Worm (Caenorhabditis elegans) whole organism, young adult: ENCODE data around the gene cox-6B.

Experiments
- B0019.2 ChIP-seq: fragments of 200-800 bp; sonication (Bioruptor generic); conservative IDR thresholded peaks from 2 replicates; pipeline ENCODE4 v1.3.6; 2022; ENCODE audit warnings: missing genetic modification reagents, missing genetic modification characterization, missing compliant biosample characterization
- C06A6.2 ChIP-seq: fragments of 200-800 bp; sonication (Bioruptor generic); conservative IDR thresholded peaks from 2 replicates; pipeline ENCODE4 v1.3.6; 2022; ENCODE audit warnings: missing genetic modification characterization, missing compliant biosample characterization
- C17E4.6 ChIP-seq: fragments of 200-800 bp; sonication (Bioruptor generic); IDR thresholded peaks from 2 replicates; pipeline ENCODE4 v1.3.6; 2022; ENCODE audit warnings: missing genetic modification reagents, missing genetic modification characterization, missing compliant biosample characterization
- D2030.7 ChIP-seq: fragments of 200-800 bp; sonication (Bioruptor generic); IDR thresholded peaks from 2 replicates; pipeline ENCODE4 v1.3.6; 2022; ENCODE audit warnings: missing genetic modification reagents, missing genetic modification characterization, missing compliant biosample characterization
- F22D6.2 ChIP-seq: sonication (generic microtip); optimal IDR thresholded peaks from 2 replicates; lab custom pipeline; 2016; ENCODE audit warnings: mild to moderate bottlenecking, missing genetic modification characterization, missing compliant biosample characterization
- F23B12.7 ChIP-seq: sonication (generic microtip); optimal IDR thresholded peaks from 2 replicates; lab custom pipeline; 2017; ENCODE audit warnings: missing genetic modification characterization, mild to moderate bottlenecking, missing compliant biosample characterization, antibody characterized with exemption, moderate library complexity; ENCODE audit not compliant: insufficient read depth
- F37B4.10 ChIP-seq: fragments of 200-800 bp; sonication (Bioruptor generic); IDR thresholded peaks from 2 replicates; pipeline ENCODE4 v1.3.6; 2022; ENCODE audit warnings: missing genetic modification characterization, missing compliant biosample characterization
- F39B2.1 ChIP-seq: fragments of 200-800 bp; sonication (Bioruptor generic); IDR thresholded peaks from 2 replicates; pipeline ENCODE4 v1.3.6; 2022; ENCODE audit warnings: missing genetic modification reagents, missing genetic modification characterization, missing compliant biosample characterization
- F49E8.2 ChIP-seq: sonication (generic microtip); optimal IDR thresholded peaks from 3 replicates; lab custom pipeline; 2017; ENCODE audit warnings: missing genetic modification characterization, mild to moderate bottlenecking, missing compliant biosample characterization, antibody characterized with exemption, moderate library complexity; ENCODE audit not compliant: insufficient read depth
- F52B5.7 ChIP-seq: sonication (generic microtip); optimal IDR thresholded peaks from 2 replicates; lab custom pipeline; 2016; ENCODE audit warnings: mild to moderate bottlenecking, missing genetic modification characterization, missing compliant biosample characterization
- Y53F4B.3 ChIP-seq: fragments of 200-800 bp; sonication (Bioruptor generic); IDR thresholded peaks from 2 replicates; pipeline ENCODE4 v1.3.6; 2022; ENCODE audit warnings: missing genetic modification reagents, missing genetic modification characterization, missing compliant biosample characterization
- Y53G8AR.9 ChIP-seq: fragments of 200-800 bp; sonication (Bioruptor generic); conservative IDR thresholded peaks from 2 replicates; pipeline ENCODE4 v1.3.6; 2022; ENCODE audit warnings: missing genetic modification reagents, missing genetic modification characterization, missing compliant biosample characterization
- Y67H2A.10 ChIP-seq: fragments of 200-800 bp; sonication (Bioruptor generic); conservative IDR thresholded peaks from 2 replicates; pipeline ENCODE4 v1.3.6; 2022; ENCODE audit warnings: missing genetic modification reagents, missing genetic modification characterization, missing compliant biosample characterization
- ZK185.1 ChIP-seq: sonication (generic microtip); optimal IDR thresholded peaks from 2 replicates; lab custom pipeline; 2016; ENCODE audit warnings: mild to moderate bottlenecking, missing genetic modification characterization, missing compliant biosample characterization; ENCODE audit not compliant: poor library complexity, severe bottlenecking
- ama-1 ChIP-seq, 3 experiments: fragments of 150-350 bp in 1 of 3; sonication (generic microtip) in 2 of 3; optimal IDR thresholded peaks; 2 replicates each; lab custom pipeline; 2014 to 2018; ENCODE audit warnings: missing biosample characterization in 2 of 3, missing genetic modification characterization in 2 of 3, missing genetic modification reagents in 2 of 3
- aptf-3 ChIP-seq: fragments of 200-800 bp; sonication (Bioruptor generic); IDR thresholded peaks from 2 replicates; pipeline ENCODE4 v1.3.6; 2022; ENCODE audit warnings: missing genetic modification characterization, missing compliant biosample characterization
- atf-7 ChIP-seq: sonication (generic microtip); optimal IDR thresholded peaks from 2 replicates; lab custom pipeline; 2017; ENCODE audit warnings: mild to moderate bottlenecking, missing genetic modification characterization, missing compliant biosample characterization
- attf-5 ChIP-seq: fragments of 200-800 bp; sonication (Bioruptor generic); optimal IDR thresholded peaks from 2 replicates; lab custom pipeline; 2018; ENCODE audit warnings: mild to moderate bottlenecking, missing genetic modification characterization, missing compliant biosample characterization
- cebp-1 ChIP-seq, 2 experiments: fragments of 200-800 bp in 1 of 2; sonication (Bioruptor generic) in 1 of 2; sonication (generic microtip) in 1 of 2; IDR thresholded peaks in 1 of 2; optimal IDR thresholded peaks in 1 of 2; 2 replicates each; pipeline versions ENCODE4 v1.3.6 to Lab custom; 2017 to 2022; ENCODE audit warnings: missing compliant biosample characterization in 2 of 2, missing genetic modification characterization in 2 of 2, mild to moderate bottlenecking in 1 of 2, missing genetic modification reagents in 1 of 2, moderate library complexity in 1 of 2
- cebp-2 ChIP-seq: fragments of 200-800 bp; sonication (Bioruptor generic); IDR thresholded peaks from 2 replicates; pipeline ENCODE4 v1.3.6; 2022; ENCODE audit warnings: missing genetic modification characterization, missing compliant biosample characterization
- ceh-100 ChIP-seq: fragments of 200-800 bp; sonication (Bioruptor generic); IDR thresholded peaks from 2 replicates; pipeline ENCODE4 v1.3.6; 2022; ENCODE audit warnings: missing genetic modification reagents, missing genetic modification characterization, missing compliant biosample characterization
- ceh-27 ChIP-seq: fragments of 200-800 bp; sonication (Bioruptor generic); optimal IDR thresholded peaks from 2 replicates; lab custom pipeline; 2018; ENCODE audit warnings: mild to moderate bottlenecking, missing genetic modification characterization, moderate library complexity, missing compliant biosample characterization
- ceh-58 ChIP-seq: fragments of 200-800 bp; sonication (Bioruptor generic); IDR thresholded peaks from 2 replicates; pipeline ENCODE4 v1.3.6; 2022; ENCODE audit warnings: missing genetic modification characterization, missing compliant biosample characterization
- ceh-79 ChIP-seq: sonication (generic microtip); optimal IDR thresholded peaks from 2 replicates; lab custom pipeline; 2017; ENCODE audit warnings: mild to moderate bottlenecking, missing genetic modification characterization, missing compliant biosample characterization
- ceh-91 ChIP-seq: fragments of 200-800 bp; sonication (Bioruptor generic); IDR thresholded peaks from 2 replicates; pipeline ENCODE4 v1.3.6; 2022; ENCODE audit warnings: missing genetic modification reagents, missing genetic modification characterization, missing compliant biosample characterization
- dpff-1 ChIP-seq: sonication (generic microtip); optimal IDR thresholded peaks from 2 replicates; lab custom pipeline; 2017; ENCODE audit warnings: mild to moderate bottlenecking, missing genetic modification characterization, missing compliant biosample characterization
- dpl-1 ChIP-seq: fragments of 150-350 bp; optimal IDR thresholded peaks from 2 replicates; lab custom pipeline; 2014; ENCODE audit warnings: missing biosample characterization, missing genetic modification reagents, missing genetic modification characterization
- efl-1 ChIP-seq: fragments of 150-350 bp; optimal IDR thresholded peaks from 2 replicates; lab custom pipeline; 2014; ENCODE audit warnings: missing biosample characterization, missing genetic modification reagents, missing genetic modification characterization
- ets-4 ChIP-seq: fragments of 200-800 bp; sonication (Bioruptor generic); optimal IDR thresholded peaks from 2 replicates; lab custom pipeline; 2018; ENCODE audit warnings: mild to moderate bottlenecking, missing genetic modification characterization, missing compliant biosample characterization
- hlh-26 ChIP-seq: fragments of 200-800 bp; sonication (Bioruptor generic); conservative IDR thresholded peaks from 2 replicates; pipeline ENCODE4 v1.3.6; 2022; ENCODE audit warnings: missing genetic modification reagents, missing genetic modification characterization, missing compliant biosample characterization
- hmg-20 ChIP-seq: fragments of 200-800 bp; sonication (Bioruptor generic); IDR thresholded peaks from 2 replicates; pipeline ENCODE4 v1.3.6; 2022; ENCODE audit warnings: missing genetic modification reagents, missing genetic modification characterization, missing compliant biosample characterization
- let-526 ChIP-seq: fragments of 200-800 bp; sonication (Bioruptor generic); IDR thresholded peaks from 2 replicates; pipeline ENCODE4 v1.3.6; 2022; ENCODE audit warnings: missing genetic modification reagents, missing genetic modification characterization, missing compliant biosample characterization
- lin-35 ChIP-seq, 3 experiments: fragments of 150-350 bp in 2 of 3; sonication (generic microtip) in 1 of 3; optimal IDR thresholded peaks; 2 replicates each; lab custom pipeline; 2014 to 2018; ENCODE audit warnings: missing biosample characterization in 3 of 3, missing genetic modification characterization in 3 of 3, missing genetic modification reagents in 3 of 3
- lin-54 ChIP-seq: fragments of 200-800 bp; sonication (Bioruptor generic); optimal IDR thresholded peaks from 2 replicates; lab custom pipeline; 2018; ENCODE audit warnings: mild to moderate bottlenecking, missing genetic modification characterization, missing compliant biosample characterization
- madf-10 ChIP-seq: sonication (generic microtip); optimal IDR thresholded peaks from 2 replicates; lab custom pipeline; 2016; ENCODE audit warnings: mild to moderate bottlenecking, missing genetic modification characterization, missing compliant biosample characterization
- madf-8 ChIP-seq: fragments of 200-800 bp; sonication (Bioruptor generic); conservative IDR thresholded peaks from 2 replicates; pipeline ENCODE4 v1.3.6; 2022; ENCODE audit warnings: missing genetic modification reagents, missing genetic modification characterization, missing compliant biosample characterization
- nhr-120 ChIP-seq: fragments of 200-800 bp; sonication (Bioruptor generic); IDR thresholded peaks from 2 replicates; pipeline ENCODE4 v1.3.6; 2022; ENCODE audit warnings: missing genetic modification characterization, missing compliant biosample characterization
- rec-8 ChIP-seq, 2 experiments: sonication (generic microtip); optimal IDR thresholded peaks; 2 replicates each; lab custom pipeline; 2016; ENCODE audit warnings: mild to moderate bottlenecking in 2 of 2, missing genetic modification characterization in 2 of 2, missing genetic modification reagents in 2 of 2, missing genotype in 2 of 2, missing biosample characterization in 1 of 2, missing compliant biosample characterization in 1 of 2, moderate library complexity in 1 of 2
- rpc-1 ChIP-seq, 2 experiments: fragments of 150-350 bp in 1 of 2; sonication (generic microtip) in 1 of 2; optimal IDR thresholded peaks; 2 replicates each; lab custom pipeline; 2014 to 2018; ENCODE audit warnings: missing biosample characterization in 1 of 2, missing genetic modification characterization in 1 of 2, missing genetic modification reagents in 1 of 2, missing genotype in 1 of 2
- tbp1 ChIP-seq: fragments of 200-800 bp; sonication (Bioruptor generic); optimal IDR thresholded peaks from 2 replicates; lab custom pipeline; 2018; ENCODE audit warnings: mild to moderate bottlenecking, missing genetic modification characterization, missing compliant biosample characterization
- tbx-9 ChIP-seq: sonication (generic microtip); optimal IDR thresholded peaks from 2 replicates; lab custom pipeline; 2016; ENCODE audit warnings: borderline replicate concordance, missing genetic modification characterization, inconsistent platforms, missing compliant biosample characterization
- unc-130 ChIP-seq: sonication (generic microtip); optimal IDR thresholded peaks from 2 replicates; lab custom pipeline; 2016; ENCODE audit warnings: missing genetic modification reagents, missing genetic modification characterization, missing compliant biosample characterization
- zfh-2 ChIP-seq: fragments of 200-800 bp; sonication (Bioruptor generic); conservative IDR thresholded peaks from 2 replicates; pipeline ENCODE4 v1.3.6; 2022; ENCODE audit warnings: missing genetic modification reagents, missing genetic modification characterization, missing compliant biosample characterization
- ztf-18 ChIP-seq: sonication (generic microtip); optimal IDR thresholded peaks from 2 replicates; lab custom pipeline; 2016; ENCODE audit warnings: missing genotype, mild to moderate bottlenecking, missing genetic modification characterization, missing compliant biosample characterization
- ztf-26 ChIP-seq: sonication (generic microtip); optimal IDR thresholded peaks from 2 replicates; lab custom pipeline; 2017; ENCODE audit warnings: missing genetic modification characterization, missing compliant biosample characterization
- ztf-28 ChIP-seq: fragments of 200-800 bp; sonication (Bioruptor generic); IDR thresholded peaks from 2 replicates; pipeline ENCODE4 v1.3.6; 2022; ENCODE audit warnings: missing genetic modification reagents, missing genetic modification characterization, missing compliant biosample characterization
- ztf-3 ChIP-seq: fragments of 200-800 bp; sonication (Bioruptor generic); optimal IDR thresholded peaks from 2 replicates; lab custom pipeline; 2018; ENCODE audit warnings: mild to moderate bottlenecking, missing genetic modification characterization, missing compliant biosample characterization

cox-6B gene

DNA sequence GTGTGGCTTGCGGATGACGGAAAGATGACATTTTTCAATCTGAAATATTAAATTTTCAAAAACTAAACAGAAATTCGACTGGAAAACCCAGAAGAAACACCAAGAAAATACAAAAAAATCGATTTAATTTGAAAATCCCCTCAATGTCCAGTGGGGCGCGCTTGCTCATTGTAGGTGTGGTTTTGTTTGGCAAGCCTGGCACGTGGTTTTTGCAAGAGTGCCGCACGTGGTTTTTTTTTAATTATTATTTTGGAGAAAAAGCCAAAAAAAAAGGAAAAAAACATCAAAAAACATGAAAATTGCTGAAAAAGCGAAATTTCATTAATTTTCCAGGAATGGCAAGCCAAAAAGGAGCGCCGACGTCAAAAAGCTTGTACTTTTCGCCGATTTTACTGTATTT lies 69.2 kb downstream of the cox-6B start, which contains the start of gene swsn-3:
swsn-3 (minus strand) TSS at position 45 of the 400 bp plus-strand sequence.
- TF ChIP-seq unc-130 (GFP tag; lab: Kevin White, UChicago) (peak; percentile 68), attf-5 (GFP tag; lab: Kevin White, UChicago) (peak; percentile 99), C17E4.6 (GFP tag; lab: Robert Waterston, UW) (peak; percentile 68), ztf-3 (GFP tag; lab: Kevin White, UChicago) (no peak), hmg-20 (GFP tag; lab: Robert Waterston, UW) (0 out of 2 replicates have a peak, but pooled peaks have one; percentile 40), cebp-1 (GFP tag; IDR thresholded peaks at IDR 0.05; lab: Robert Waterston, UW) (no peak), cebp-1 (tag; optimal IDR thresholded peaks at IDR 0.05; lab: Kevin White, UChicago) (peak; percentile 76), efl-1 (GFP tag; lab: Kevin White, UChicago) (peak; percentile 50), F37B4.10 (GFP tag; lab: Robert Waterston, UW) (0 out of 2 replicates have a peak, but pooled peaks have one; percentile 58), nhr-120 (GFP tag; lab: Robert Waterston, UW) (no peak), ztf-28 (no peak), lin-35 (GFP tag; optimal IDR thresholded peaks at IDR 0.05; lab: Kevin White, UChicago) (peak in 1 of 3 experiments; percentile 89), B0019.2 (GFP tag; lab: Robert Waterston, UW) (peak; percentile 72), F49E8.2 (tag; lab: Kevin White, UChicago) (peak; percentile 73), ets-4 (GFP tag; lab: Kevin White, UChicago) (no peak), atf-7 (tag; lab: Kevin White, UChicago) (peak; percentile 7), ceh-100 (GFP tag; lab: Robert Waterston, UW) (peak; percentile 82), hlh-26 (GFP tag; lab: Robert Waterston, UW) (no peak), ceh-58 (no peak), tbp1 (GFP tag; lab: Kevin White, UChicago) (peak; percentile 60), aptf-3 (GFP tag; lab: Robert Waterston, UW) (no peak), dpff-1 (tag; lab: Kevin White, UChicago) (no peak), ceh-27 (peak; percentile 52), Y53G8AR.9 (peak; percentile 69), tbx-9 (no peak), rec-8 (tag; optimal IDR thresholded peaks at IDR 0.05; lab: Kevin White, UChicago) (peak; percentile 56 to 88), lin-54 (GFP tag; lab: Kevin White, UChicago) (peak; percentile 86), madf-10 (tag; lab: Kevin White, UChicago) (peak; percentile 13), zfh-2 (GFP tag; lab: Robert Waterston, UW) (no peak), ama-1 (optimal IDR thresholded peaks at IDR 0.05; lab: Kevin White, UChicago) (no peak), ama-1 (GFP tag; optimal IDR thresholded peaks at IDR 0.05; lab: Kevin White, UChicago) (peak; percentile 20 to 72), ceh-91 (GFP tag; lab: Robert Waterston, UW) (peak; percentile 57), F23B12.7 (tag; lab: Kevin White, UChicago) (peak; percentile 86), C06A6.2 (GFP tag; lab: Robert Waterston, UW) (peak; percentile 79), madf-8 (GFP tag; lab: Robert Waterston, UW) (peak; percentile 42), Y53F4B.3 (GFP tag; lab: Robert Waterston, UW) (0 out of 2 replicates have a peak, but pooled peaks have one; percentile 15), Y67H2A.10 (GFP tag; lab: Robert Waterston, UW) (peak; percentile 79), D2030.7 (peak; percentile 79), dpl-1 (GFP tag; lab: Kevin White, UChicago) (peak; percentile 65), F39B2.1 (GFP tag; lab: Robert Waterston, UW) (no peak), ztf-18 (tag; lab: Kevin White, UChicago) (peak; percentile 57), rpc-1 (optimal IDR thresholded peaks at IDR 0.05; lab: Kevin White, UChicago) (peak; percentile 47), rpc-1 (tag; optimal IDR thresholded peaks at IDR 0.05; lab: Kevin White, UChicago) (peak; percentile 1), ceh-79 (tag; lab: Kevin White, UChicago) (no peak), ztf-26 (peak; percentile 53), F52B5.7 (peak; percentile 19), ZK185.1 (no peak), let-526 (0 out of 2 replicates have a peak, but pooled peaks have one; percentile 15), F22D6.2 (no peak), cebp-2 (GFP tag; lab: Robert Waterston, UW) (no peak)
